Fruit fly (Drosophila melanogaster): ENCODE measurements around the gene Fpgs1.

- TF ChIP-seq pan (optimal IDR thresholded peaks at IDR 0.05) (no peak), h (GFP tag; optimal IDR thresholded peaks at IDR 0.05) (no peak), dl (GFP tag; optimal IDR thresholded peaks at IDR 0.05; ENCODE audit: insufficient read depth in 1 of 2, partially characterized antibody in 2 of 2) (no peak), N (GFP tag; optimal IDR thresholded peaks at IDR 0.05) (no peak), Myc (optimal IDR thresholded peaks at IDR 0.05) (no peak), brk (GFP tag; optimal IDR thresholded peaks at IDR 0.05) (no peak)
Measured at dm6 chrX:12651613-12652012, 39.9 kb downstream of the Fpgs1 start.

All from whole organism, wandering third instar larva.